Fruit fly (Drosophila melanogaster) whole organism, prepupa: ENCODE data around the gene CG6927.

ENCODE experiments used
- CG10631 ChIP-seq: fragments of 200-800 bp; sonication (Bioruptor generic); optimal IDR thresholded peaks from 2 replicates; lab custom pipeline; 2016; ENCODE audit warnings: missing biosample characterization, missing genetic modification characterization
- CG10669 ChIP-seq: fragments of 200-800 bp; sonication (Bioruptor generic); optimal IDR thresholded peaks from 3 replicates; lab custom pipeline; 2018; ENCODE audit warnings: missing biosample characterization, mild to moderate bottlenecking, missing genetic modification characterization, moderate library complexity
- CG11762 ChIP-seq: fragments of 200-800 bp; sonication (Bioruptor generic); optimal IDR thresholded peaks from 3 replicates; lab custom pipeline; 2016; ENCODE audit warnings: missing biosample characterization, missing genetic modification characterization; ENCODE audit not compliant: insufficient read depth
- CG11902 ChIP-seq: fragments of 200-800 bp; sonication (Bioruptor generic); optimal IDR thresholded peaks from 3 replicates; lab custom pipeline; 2016; ENCODE audit warnings: missing biosample characterization, missing genetic modification characterization
- CG1621 ChIP-seq: fragments of 200-800 bp; sonication (Bioruptor generic); optimal IDR thresholded peaks from 3 replicates; lab custom pipeline; 2018; ENCODE audit warnings: missing biosample characterization, mild to moderate bottlenecking, missing genetic modification characterization
- CG16779 ChIP-seq: fragments of 200-800 bp; sonication (Bioruptor generic); optimal IDR thresholded peaks from 3 replicates; lab custom pipeline; 2017; ENCODE audit warnings: missing biosample characterization, mild to moderate bottlenecking, missing genetic modification characterization
- CG3032 ChIP-seq: fragments of 200-800 bp; optimal IDR thresholded peaks from 2 replicates; lab custom pipeline; 2019; ENCODE audit warnings: missing biosample characterization, mild to moderate bottlenecking, missing genetic modification characterization, moderate library complexity
- CG31627 ChIP-seq: fragments of 200-800 bp; sonication (Bioruptor generic); optimal IDR thresholded peaks from 3 replicates; lab custom pipeline; 2016; ENCODE audit warnings: missing biosample characterization, missing genetic modification characterization
- CG32006 ChIP-seq: fragments of 200-800 bp; sonication (Bioruptor generic); optimal IDR thresholded peaks from 3 replicates; lab custom pipeline; 2017; ENCODE audit warnings: missing biosample characterization, mild to moderate bottlenecking, missing genetic modification characterization
- CG3919 ChIP-seq: fragments of 200-800 bp; sonication (Bioruptor generic); optimal IDR thresholded peaks from 3 replicates; lab custom pipeline; 2016; ENCODE audit warnings: missing biosample characterization, missing genetic modification characterization
- CG4318 ChIP-seq: fragments of 200-800 bp; sonication (Bioruptor generic); optimal IDR thresholded peaks from 3 replicates; lab custom pipeline; 2017; ENCODE audit warnings: missing biosample characterization, mild to moderate bottlenecking, missing genetic modification characterization
- CG6163 ChIP-seq: fragments of 200-800 bp; sonication (Bioruptor generic); IDR thresholded peaks from 3 replicates; pipeline ENCODE4 v1.3.6; 2022; ENCODE audit warnings: missing biosample characterization, missing genetic modification characterization
- CG6276 ChIP-seq: fragments of 200-800 bp; sonication (Bioruptor generic); optimal IDR thresholded peaks from 2 replicates; lab custom pipeline; 2017; ENCODE audit warnings: missing biosample characterization, mild to moderate bottlenecking, missing genetic modification characterization
- CG6808 ChIP-seq: fragments of 200-800 bp; sonication (Bioruptor generic); optimal IDR thresholded peaks from 3 replicates; lab custom pipeline; 2017; ENCODE audit warnings: missing biosample characterization, missing genetic modification characterization, mild to moderate bottlenecking, moderate library complexity, missing genetic modification reagents
- CG6854 ChIP-seq: fragments of 200-800 bp; sonication (Bioruptor generic); optimal IDR thresholded peaks from 2 replicates; lab custom pipeline; 2017; ENCODE audit warnings: missing biosample characterization, mild to moderate bottlenecking, missing genetic modification characterization
- CG8119 ChIP-seq: fragments of 200-800 bp; sonication (Bioruptor generic); IDR thresholded peaks from 3 replicates; pipeline ENCODE4 v1.3.6; 2022; ENCODE audit warnings: missing biosample characterization, missing genetic modification characterization
- CG8319 ChIP-seq: fragments of 200-800 bp; sonication (Bioruptor generic); optimal IDR thresholded peaks from 3 replicates; lab custom pipeline; 2016; ENCODE audit warnings: missing biosample characterization, missing genetic modification characterization
- CG8632 ChIP-seq: fragments of 200-800 bp; sonication (Bioruptor generic); optimal IDR thresholded peaks from 3 replicates; lab custom pipeline; 2016; ENCODE audit warnings: missing biosample characterization, missing genetic modification characterization
- CG9139 ChIP-seq: fragments of 200-800 bp; sonication (Bioruptor generic); optimal IDR thresholded peaks from 3 replicates; lab custom pipeline; 2017; ENCODE audit warnings: missing biosample characterization, mild to moderate bottlenecking, missing genetic modification characterization
- Eip75B ChIP-seq: fragments of 200-800 bp; sonication (Bioruptor generic); optimal IDR thresholded peaks from 3 replicates; lab custom pipeline; 2016; ENCODE audit warnings: missing biosample characterization, missing genetic modification characterization
- Eip78C ChIP-seq: fragments of 200-800 bp; sonication (Bioruptor generic); peaks from one replicate; lab custom pipeline; 2016; ENCODE audit warnings: missing biosample characterization, missing genetic modification characterization
- Ets21C ChIP-seq: fragments of 200-800 bp; sonication (Bioruptor generic); optimal IDR thresholded peaks from 3 replicates; lab custom pipeline; 2016; ENCODE audit warnings: missing biosample characterization, missing genetic modification characterization
- Gug ChIP-seq: fragments of 200-800 bp; sonication (Bioruptor generic); IDR thresholded peaks from 2 replicates; pipeline ENCODE4 v1.3.6; 2022; ENCODE audit warnings: missing biosample characterization, missing genetic modification characterization
- Hr38 ChIP-seq: sonication (Bioruptor generic); optimal IDR thresholded peaks from 2 replicates; lab custom pipeline; 2016; ENCODE audit warnings: missing biosample characterization, missing genetic modification characterization
- Hr4 ChIP-seq: fragments of 200-800 bp; sonication (Bioruptor generic); optimal IDR thresholded peaks from 3 replicates; lab custom pipeline; 2016; ENCODE audit warnings: missing biosample characterization, missing genetic modification characterization
- Met ChIP-seq: fragments of 200-800 bp; sonication (Bioruptor generic); optimal IDR thresholded peaks from 3 replicates; lab custom pipeline; 2016; ENCODE audit warnings: missing biosample characterization, missing genetic modification characterization
- OdsH ChIP-seq: fragments of 200-800 bp; sonication (Bioruptor generic); optimal IDR thresholded peaks from 3 replicates; lab custom pipeline; 2016; ENCODE audit warnings: missing biosample characterization, missing genetic modification characterization
- Sox102F ChIP-seq: fragments of 200-800 bp; sonication (Bioruptor generic); optimal IDR thresholded peaks from 2 replicates; lab custom pipeline; 2016; ENCODE audit warnings: missing biosample characterization, mild to moderate bottlenecking, missing genetic modification characterization
- Sox14 ChIP-seq: fragments of 200-800 bp; sonication (Bioruptor generic); optimal IDR thresholded peaks from 3 replicates; lab custom pipeline; 2016; ENCODE audit warnings: missing biosample characterization, missing genetic modification characterization
- Sox15 ChIP-seq: fragments of 200-800 bp; sonication (Bioruptor generic); optimal IDR thresholded peaks from 3 replicates; lab custom pipeline; 2016; ENCODE audit warnings: missing biosample characterization, missing genetic modification characterization
- achi ChIP-seq: fragments of 200-800 bp; sonication (Bioruptor generic); optimal IDR thresholded peaks from 3 replicates; lab custom pipeline; 2016; ENCODE audit warnings: missing biosample characterization, missing genetic modification characterization
- cyc ChIP-seq: fragments of 200-800 bp; sonication (Bioruptor generic); optimal IDR thresholded peaks from 3 replicates; lab custom pipeline; 2016; ENCODE audit warnings: missing biosample characterization, missing genetic modification characterization
- dac ChIP-seq: fragments of 200-800 bp; sonication (Bioruptor generic); optimal IDR thresholded peaks from 2 replicates; lab custom pipeline; 2017; ENCODE audit warnings: missing biosample characterization, mild to moderate bottlenecking, missing genetic modification characterization
- eg ChIP-seq: fragments of 200-800 bp; sonication (Bioruptor generic); IDR thresholded peaks from 3 replicates; pipeline ENCODE4 v1.3.6; 2022; ENCODE audit warnings: missing biosample characterization, missing genetic modification characterization
- esn ChIP-seq: fragments of 200-800 bp; sonication (Bioruptor generic); optimal IDR thresholded peaks from 2 replicates; lab custom pipeline; 2016; ENCODE audit warnings: missing biosample characterization, mild to moderate bottlenecking, missing genetic modification characterization, moderate library complexity
- fkh ChIP-seq: fragments of 200-800 bp; sonication (Bioruptor generic); optimal IDR thresholded peaks from 3 replicates; lab custom pipeline; 2017; ENCODE audit warnings: missing biosample characterization, mild to moderate bottlenecking, missing genetic modification characterization, moderate library complexity
- lz ChIP-seq: fragments of 200-800 bp; sonication (Bioruptor generic); optimal IDR thresholded peaks from 3 replicates; lab custom pipeline; 2016; ENCODE audit warnings: missing biosample characterization, missing genetic modification characterization
- net ChIP-seq: fragments of 200-800 bp; sonication (Bioruptor generic); optimal IDR thresholded peaks from 3 replicates; lab custom pipeline; 2016; ENCODE audit warnings: missing biosample characterization, missing genetic modification characterization
- pdm3 ChIP-seq: fragments of 200-800 bp; sonication (Bioruptor generic); optimal IDR thresholded peaks from 3 replicates; lab custom pipeline; 2016; ENCODE audit warnings: missing biosample characterization, missing genetic modification characterization
- spab ChIP-seq: fragments of 200-800 bp; sonication (Bioruptor generic); optimal IDR thresholded peaks from 2 replicates; lab custom pipeline; 2017; ENCODE audit warnings: missing biosample characterization, mild to moderate bottlenecking, missing genetic modification characterization, missing genetic modification reagents
- ss ChIP-seq, 2 experiments: fragments of 200-800 bp; sonication (Bioruptor generic); optimal IDR thresholded peaks; 2 replicates in 1 of 2; 3 replicates in 1 of 2; lab custom pipeline; 2017 to 2018; ENCODE audit warnings: mild to moderate bottlenecking in 2 of 2, missing biosample characterization in 2 of 2, missing genetic modification characterization in 2 of 2, moderate library complexity in 1 of 2
- svp ChIP-seq: fragments of 200-800 bp; sonication (Bioruptor generic); peaks from one replicate; lab custom pipeline; 2016; ENCODE audit warnings: missing biosample characterization, missing genetic modification characterization
- topi ChIP-seq: fragments of 200-800 bp; sonication (Bioruptor generic); optimal IDR thresholded peaks from 3 replicates; lab custom pipeline; 2016; ENCODE audit warnings: missing biosample characterization, missing genetic modification characterization
- vri ChIP-seq: fragments of 200-800 bp; sonication (Bioruptor generic); optimal IDR thresholded peaks from 3 replicates; lab custom pipeline; 2016; ENCODE audit warnings: missing biosample characterization, mild to moderate bottlenecking, missing genetic modification characterization

CG6927 gene

DNA sequence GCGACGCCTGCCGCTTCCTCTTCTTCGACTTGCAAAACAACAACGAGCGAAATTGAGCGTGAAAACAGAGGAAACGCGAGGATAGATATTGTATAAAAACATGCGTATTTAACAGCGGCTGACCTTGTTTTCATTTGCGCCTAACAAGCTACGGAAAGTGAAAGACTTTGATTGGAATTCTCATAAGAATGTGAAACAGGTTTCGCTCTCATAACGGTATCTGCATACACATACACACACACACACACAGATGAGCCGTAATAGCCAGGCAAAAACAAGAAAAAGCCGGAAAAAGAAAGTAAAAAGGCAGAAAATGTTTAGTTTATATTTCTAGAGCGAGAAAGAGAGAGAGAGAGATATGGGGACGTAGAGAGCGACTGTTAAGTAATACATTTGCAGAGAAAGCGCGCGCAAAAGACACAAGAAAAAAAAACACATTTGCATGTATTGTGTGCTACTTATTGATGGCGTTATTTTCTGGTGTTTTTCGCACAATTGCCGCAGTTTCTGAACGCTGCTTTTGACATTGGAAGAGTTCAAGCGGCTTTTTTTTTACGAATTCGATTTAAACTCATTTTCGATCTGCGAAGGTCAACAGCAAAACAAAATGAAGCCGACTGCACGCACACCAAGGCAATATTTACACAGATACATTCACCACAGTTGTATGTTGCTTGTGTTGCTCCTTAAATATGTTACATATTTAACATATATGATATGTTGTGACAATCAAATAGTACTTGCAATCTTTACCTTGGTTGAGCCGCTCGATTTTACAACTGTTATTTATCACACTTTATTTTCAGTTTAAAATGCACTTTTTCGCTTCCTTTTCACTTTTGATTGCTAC, 30.7 kb downstream of the CG6927 start (continued):
- no peak for TF ChIP-seq lz (GFP tag; lab: Kevin White, UChicago)
- peak; percentile 60 for TF ChIP-seq fkh (GFP tag; lab: Kevin White, UChicago)
- no peak for TF ChIP-seq Ets21C (GFP tag; lab: Kevin White, UChicago)
- no peak for TF ChIP-seq CG6854 (GFP tag; lab: Kevin White, UChicago)
- TF ChIP-seq CG8319 (GFP tag; lab: Kevin White, UChicago) = no peak
- TF ChIP-seq CG10631 (GFP tag; lab: Kevin White, UChicago) = no peak
- TF ChIP-seq ss (GFP tag; optimal IDR thresholded peaks at IDR 0.05; lab: Kevin White, UChicago) = peak; percentile 15 to 41
- TF ChIP-seq Sox14 (GFP tag; lab: Kevin White, UChicago) = no peak
- no peak for TF ChIP-seq Met (GFP tag; lab: Kevin White, UChicago)
- no peak for TF ChIP-seq dac (GFP tag; lab: Kevin White, UChicago)
- TF ChIP-seq Eip78C = peak; percentile 79
- TF ChIP-seq CG16779 (tag; lab: Kevin White, UChicago) = no peak
- TF ChIP-seq topi (GFP tag; lab: Kevin White, UChicago) = no peak
- TF ChIP-seq Hr4 = no peak
- no peak; the same call in 2 of the 3 replicates for TF ChIP-seq CG6163 (GFP tag; lab: Robert Waterston, UW)
- no peak for TF ChIP-seq Eip75B
- no peak for TF ChIP-seq CG10669 (GFP tag; lab: Kevin White, UChicago)
- peak; percentile 66 for TF ChIP-seq achi
- TF ChIP-seq net (GFP tag; lab: Kevin White, UChicago) = no peak
- TF ChIP-seq CG11902 (GFP tag; lab: Kevin White, UChicago) = no peak
- TF ChIP-seq CG32006 = no peak
- peak; percentile 15 for TF ChIP-seq Sox102F (GFP tag; lab: Kevin White, UChicago)
- TF ChIP-seq Hr38 = no peak
- no peak for TF ChIP-seq CG3919 (GFP tag; lab: Kevin White, UChicago)
- TF ChIP-seq CG8632 (GFP tag; lab: Kevin White, UChicago) = no peak
- no peak for TF ChIP-seq CG6276 (GFP tag; lab: Kevin White, UChicago)
- TF ChIP-seq CG1621 = no peak
- TF ChIP-seq svp (GFP tag; lab: Kevin White, UChicago) = peak; percentile 59
- no peak for TF ChIP-seq CG6808 (GFP tag; lab: Kevin White, UChicago)
- no peak for TF ChIP-seq OdsH

DNA sequence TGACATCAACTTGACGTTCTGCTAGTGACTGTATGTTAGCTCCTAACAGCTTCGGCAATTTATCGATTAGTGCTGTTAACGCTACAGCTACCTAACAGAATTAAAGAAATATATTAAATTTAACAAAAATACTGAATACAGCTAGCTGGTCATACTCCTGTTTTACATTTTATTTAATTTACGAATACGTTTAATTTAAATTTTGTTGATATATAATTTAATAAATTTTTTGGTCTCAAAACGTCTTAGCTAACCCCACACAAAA, 31.3 kb downstream of the CG6927 start, which contains the start of gene CG44774:
Gene CG44774, minus strand, starts transcription at position 34 of the 265 bp plus-strand sequence.
- no peak for TF ChIP-seq Sox14 (GFP tag; lab: Kevin White, UChicago)
- no peak for TF ChIP-seq dac (GFP tag; lab: Kevin White, UChicago)
- no peak for TF ChIP-seq esn (GFP tag; lab: Kevin White, UChicago)
- no peak for TF ChIP-seq CG32006
- TF ChIP-seq eg (GFP tag; lab: Robert Waterston, UW) = no peak
- no peak for TF ChIP-seq CG10669 (GFP tag; lab: Kevin White, UChicago)
- no peak for TF ChIP-seq CG11902 (GFP tag; lab: Kevin White, UChicago)
- no peak for TF ChIP-seq CG1621
- no peak for TF ChIP-seq CG16779 (tag; lab: Kevin White, UChicago)

dm6 chrX:4938986-4939385, 32.3 kb downstream of the CG6927 start, which contains the start of gene Ptp4E:
Gene Ptp4E (plus strand): TSS chrX:4939128.
- peak; percentile 22 to 26 for TF ChIP-seq ss (GFP tag; optimal IDR thresholded peaks at IDR 0.05; lab: Kevin White, UChicago)
- TF ChIP-seq OdsH = no peak
- peak; percentile 7 for TF ChIP-seq vri (GFP tag; lab: Kevin White, UChicago)
- no peak for TF ChIP-seq CG3032 (tag; lab: Kevin White, UChicago)
- no peak for TF ChIP-seq CG8119 (GFP tag; lab: Robert Waterston, UW)
- peak; percentile 53 for TF ChIP-seq svp (GFP tag; lab: Kevin White, UChicago)
- no peak for TF ChIP-seq CG32006
- no peak for TF ChIP-seq Ets21C (GFP tag; lab: Kevin White, UChicago)
- no peak for TF ChIP-seq Met (GFP tag; lab: Kevin White, UChicago)
- peak; percentile 20 for TF ChIP-seq pdm3 (GFP tag; lab: Kevin White, UChicago)
- peak; percentile 6 for TF ChIP-seq CG6854 (GFP tag; lab: Kevin White, UChicago)
- no peak for TF ChIP-seq CG10631 (GFP tag; lab: Kevin White, UChicago)
- TF ChIP-seq CG1621 = no peak
- no peak for TF ChIP-seq CG9139 (GFP tag; lab: Kevin White, UChicago)
- TF ChIP-seq Hr38 = no peak
- TF ChIP-seq Sox102F (GFP tag; lab: Kevin White, UChicago) = peak; percentile 10
- no peak for TF ChIP-seq CG11762 (GFP tag; lab: Kevin White, UChicago)
- no peak for TF ChIP-seq net (GFP tag; lab: Kevin White, UChicago)
- no peak for TF ChIP-seq Gug
- TF ChIP-seq topi (GFP tag; lab: Kevin White, UChicago) = no peak
- TF ChIP-seq Sox15 = no peak
- TF ChIP-seq CG3919 (GFP tag; lab: Kevin White, UChicago) = peak; percentile 20
- TF ChIP-seq cyc (GFP tag; lab: Kevin White, UChicago) = no peak
- no peak for TF ChIP-seq Eip75B
- TF ChIP-seq spab = no peak
- TF ChIP-seq Eip78C = peak; percentile 61
- TF ChIP-seq CG8319 (GFP tag; lab: Kevin White, UChicago) = no peak
- no peak for TF ChIP-seq CG31627 (GFP tag; lab: Kevin White, UChicago)
- no peak for TF ChIP-seq CG4318 (GFP tag; lab: Kevin White, UChicago)
- TF ChIP-seq esn (GFP tag; lab: Kevin White, UChicago) = no peak
